Worm (Caenorhabditis elegans) whole organism, midembryonic: Measurements from ENCODE around the gene F29A7.3.

Experiments used
- flt-1 ChIP-seq: fragments of 200-800 bp; sonication (Bioruptor generic); IDR thresholded peaks from 2 replicates; pipeline ENCODE4 v1.3.6; 2022; ENCODE audit warnings: missing genetic modification characterization, missing compliant biosample characterization
- med-1 ChIP-seq: sonication (generic microtip); optimal IDR thresholded peaks from 2 replicates; lab custom pipeline; 2017; ENCODE audit warnings: missing genetic modification characterization, mild to moderate bottlenecking, missing compliant biosample characterization, antibody characterized with exemption, missing genetic modification reagents; ENCODE audit not compliant: insufficient read depth
- ref-1 ChIP-seq: fragments of 200-800 bp; sonication (Bioruptor generic); conservative IDR thresholded peaks from 2 replicates; pipeline ENCODE4 v1.3.6; 2022; ENCODE audit warnings: missing genetic modification reagents, missing genetic modification characterization, missing compliant biosample characterization
- tab-1 ChIP-seq: fragments of 200-800 bp; sonication (Bioruptor generic); IDR thresholded peaks from 2 replicates; pipeline ENCODE4 v1.3.6; 2022; ENCODE audit warnings: missing genetic modification characterization, missing compliant biosample characterization

- no peak for TF ChIP-seq tab-1 (GFP tag; lab: Robert Waterston, UW)
- TF ChIP-seq ref-1 (GFP tag; lab: Robert Waterston, UW), result no peak
- TF ChIP-seq flt-1 (GFP tag; lab: Robert Waterston, UW), result no peak
- TF ChIP-seq med-1 (GFP tag; lab: Kevin White, UChicago), result no peak
Observed at ce11 chrII:2774904-2775303, 21.8 kb downstream of the F29A7.3 start, which contains the start of gene fbxb-111.
